Worm (Caenorhabditis elegans): ENCODE data around the gene del-9.

The del-9 gene

DNA sequence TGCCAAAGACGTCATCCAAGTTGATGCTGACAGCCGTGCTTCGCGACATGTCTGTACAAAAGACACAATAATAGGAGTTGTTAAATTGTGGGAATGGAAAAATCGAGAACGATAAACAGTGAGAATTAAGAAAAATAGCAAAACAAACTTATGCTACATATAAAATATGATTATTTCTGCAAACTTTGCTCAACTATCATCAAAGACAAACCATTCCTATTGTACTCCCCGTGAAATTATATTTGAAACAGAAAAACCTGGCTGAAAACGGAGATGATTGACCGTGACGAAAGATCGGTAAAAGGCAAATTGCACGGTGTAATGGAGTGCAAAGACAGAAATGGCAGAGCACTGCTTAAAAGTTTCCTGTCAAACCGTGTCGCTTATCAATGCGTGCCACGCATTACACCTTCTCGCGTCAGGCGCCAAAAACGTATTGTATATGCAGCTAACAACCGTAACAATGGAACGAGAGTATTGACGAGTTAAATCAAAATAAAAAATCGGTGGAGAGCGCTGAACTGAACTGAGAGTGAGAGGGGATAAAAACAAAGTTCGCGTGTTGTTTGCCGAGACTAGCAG lies 6.0 kb downstream of the del-9 start, which contains the start of gene C18B2.5:
Gene C18B2.5, minus strand, starts transcription at position 51 of the 582 bp plus-strand sequence.
- TF ChIP-seq unc-62 (GFP tag; optimal IDR thresholded peaks at IDR 0.05) = no peak

DNA sequence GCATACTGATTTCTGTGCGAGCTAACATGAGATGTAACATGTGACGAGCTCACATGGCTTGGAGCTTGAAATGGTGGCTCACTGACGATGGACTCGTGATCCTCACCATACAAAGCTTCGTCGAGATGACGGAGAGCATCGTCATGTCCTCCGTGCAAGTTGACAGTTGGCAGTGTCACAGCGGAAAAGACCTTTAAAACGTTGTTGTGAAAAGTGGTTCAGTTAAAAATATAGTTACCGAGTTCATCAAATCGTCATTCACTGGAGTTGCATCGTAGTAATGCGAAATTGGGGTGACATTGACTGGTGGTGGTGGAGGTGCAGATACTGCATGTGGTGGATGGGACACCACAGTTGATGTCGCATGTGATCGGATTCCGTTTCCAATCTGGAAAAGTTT lies 6.7 kb downstream of the del-9 start:
- TF ChIP-seq unc-62 (GFP tag; optimal IDR thresholded peaks at IDR 0.05) = no peak

DNA sequence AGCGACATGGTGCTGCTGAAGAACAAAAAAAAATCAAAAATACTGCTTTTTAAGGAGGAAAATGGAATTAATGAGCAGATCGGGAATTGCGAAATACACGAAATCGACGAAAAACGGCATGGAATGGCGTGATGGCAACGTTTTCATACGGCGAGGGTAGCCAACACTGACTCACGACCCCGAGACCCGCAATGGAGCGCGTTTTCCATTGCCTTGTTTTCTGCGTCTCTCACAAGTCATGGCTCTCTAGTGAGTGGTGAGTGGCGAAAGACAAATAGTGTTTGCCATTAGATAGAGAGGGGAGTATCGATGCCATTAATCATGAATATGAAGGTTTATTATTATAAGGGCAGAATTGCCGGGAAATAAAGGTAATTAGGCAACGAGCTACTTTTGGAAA lies 11.4 kb downstream of the del-9 start, which contains the start of gene C18B2.4:
Gene C18B2.4, minus strand, starts transcription at position 15 of the 400 bp plus-strand sequence.
- no peak for TF ChIP-seq unc-62 (GFP tag; optimal IDR thresholded peaks at IDR 0.05)

DNA sequence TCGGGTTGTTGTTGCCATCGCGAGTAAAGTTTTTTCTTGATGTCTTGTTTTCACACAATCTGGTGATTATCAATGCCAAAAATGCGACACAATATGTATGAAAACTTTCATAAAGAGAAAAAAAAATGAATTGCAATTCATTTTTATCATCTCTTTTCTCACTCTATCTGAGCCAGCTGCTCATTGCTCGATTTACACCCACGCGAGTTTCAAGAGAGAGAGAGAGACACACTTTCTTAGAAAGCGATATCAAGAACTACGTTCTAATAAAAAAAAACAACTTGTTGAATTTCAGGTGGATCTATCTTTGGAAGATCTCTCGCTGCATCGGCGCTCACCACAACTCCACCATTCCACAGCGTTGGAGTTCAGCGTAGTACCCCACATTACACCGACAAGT lies 14.5 kb downstream of the del-9 start:
- TF ChIP-seq unc-62 (GFP tag; optimal IDR thresholded peaks at IDR 0.05) = no peak

DNA sequence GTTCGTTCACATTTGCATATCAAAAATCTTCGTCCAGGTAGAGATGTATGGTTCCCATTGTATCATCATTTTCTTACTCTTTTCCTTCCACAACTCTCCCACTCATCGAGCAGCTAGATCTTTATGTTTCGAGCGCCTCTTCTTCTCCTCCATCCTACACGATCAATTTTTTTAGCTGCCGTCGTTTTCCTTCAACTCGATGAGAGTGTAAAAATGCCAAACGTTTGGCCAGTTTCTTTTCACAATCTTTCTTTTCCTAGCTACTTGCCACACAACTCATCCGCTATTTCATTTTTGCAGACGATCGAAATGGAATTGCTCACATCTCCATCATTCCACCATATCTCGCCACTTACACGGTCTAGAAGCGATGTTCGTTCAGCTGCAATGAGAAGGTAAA lies 15.6 kb downstream of the del-9 start, which contains the start of gene C18B2.3:
Gene C18B2.3, plus strand, starts transcription at position 301 of the 400 bp plus-strand sequence.
- TF ChIP-seq unc-62 (GFP tag; optimal IDR thresholded peaks at IDR 0.05) = no peak

DNA sequence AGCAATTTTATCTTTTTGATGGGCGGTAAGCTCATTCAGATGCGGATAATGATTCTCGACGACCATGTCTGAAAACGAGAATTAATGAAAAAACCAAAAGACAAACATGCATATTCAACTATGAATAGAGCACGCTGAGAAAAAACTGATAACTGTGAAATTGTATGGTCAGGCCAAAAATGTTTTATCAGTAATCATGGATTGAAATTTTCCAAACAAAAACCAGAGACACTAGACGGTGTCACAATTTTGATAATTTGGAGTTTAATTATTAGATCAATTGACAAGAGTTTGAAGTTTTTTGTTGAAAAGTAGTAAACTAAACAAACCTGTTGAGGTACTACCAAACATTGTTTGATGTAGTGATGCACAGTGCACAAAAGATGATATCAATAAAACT lies 16.7 kb downstream of the del-9 start, which contains the start of gene cgr-1:
Gene cgr-1, minus strand, starts transcription at position 68 of the 400 bp plus-strand sequence.
- no peak for TF ChIP-seq unc-62 (GFP tag; optimal IDR thresholded peaks at IDR 0.05)

DNA sequence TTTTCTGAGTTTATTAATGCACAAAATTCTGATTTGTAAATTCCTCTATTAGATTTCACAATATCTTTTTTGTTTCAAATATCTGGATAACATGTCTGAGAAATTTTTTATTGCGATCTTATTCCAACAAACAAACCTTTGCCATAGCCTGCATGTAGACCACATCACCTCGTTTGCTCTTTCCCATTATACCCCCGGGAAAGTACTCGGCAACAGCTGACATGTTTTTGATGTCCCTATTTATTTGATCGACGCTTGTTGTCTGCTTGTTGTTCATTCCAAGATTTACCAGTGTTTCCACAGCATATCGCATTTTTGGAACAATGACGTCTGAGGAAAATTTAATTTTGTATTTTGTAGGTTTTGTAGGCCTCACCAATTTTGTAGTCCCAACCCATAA lies 17.3 kb downstream of the del-9 start:
- no peak for TF ChIP-seq unc-62 (GFP tag; optimal IDR thresholded peaks at IDR 0.05)

DNA sequence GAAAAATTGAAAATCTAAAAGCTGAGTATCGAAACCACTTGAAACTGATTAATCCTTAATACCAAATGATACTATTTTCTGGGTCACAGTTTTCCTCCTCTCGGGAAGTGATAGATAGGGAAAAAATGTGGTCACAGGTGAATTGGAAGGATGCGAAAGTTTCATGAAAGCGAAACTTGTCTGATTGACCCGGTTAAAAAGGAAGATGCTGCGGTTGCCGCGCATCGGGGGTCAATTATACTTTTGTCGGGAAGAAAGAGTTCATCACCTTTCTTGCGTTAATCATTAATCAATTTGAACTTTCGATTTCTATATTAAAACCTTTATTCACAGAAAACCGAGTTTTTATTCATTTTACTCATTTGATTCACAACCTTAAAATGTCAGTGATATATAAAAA lies 20.2 kb downstream of the del-9 start:
- TF ChIP-seq unc-62 (GFP tag; optimal IDR thresholded peaks at IDR 0.05) = no peak

DNA sequence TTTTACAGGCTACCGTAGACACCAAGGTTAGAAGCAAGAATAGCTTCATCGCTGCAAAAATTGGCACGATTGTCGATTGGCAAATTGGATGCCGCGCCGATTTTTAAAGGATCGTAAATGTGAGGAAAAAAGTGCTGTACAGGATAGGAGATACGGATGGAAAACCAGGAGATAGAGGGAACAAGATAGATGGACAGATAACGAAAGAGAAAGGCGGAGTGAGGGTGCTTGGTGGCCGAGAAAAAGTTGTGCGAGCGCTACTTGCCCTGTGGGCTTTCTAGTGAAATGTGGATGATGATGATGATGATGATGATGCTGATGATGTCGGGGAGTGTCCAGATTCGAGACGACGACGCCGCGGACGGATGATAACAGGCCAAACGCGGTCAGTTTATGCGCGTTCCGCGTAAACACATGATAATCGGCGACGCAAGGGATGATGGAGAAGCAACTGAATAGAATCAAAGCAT lies 20.8 kb downstream of the del-9 start, which contains the start of gene T27A10.6:
Gene T27A10.6, minus strand, starts transcription at position 51 of the 470 bp plus-strand sequence.
- TF ChIP-seq unc-62 (GFP tag; optimal IDR thresholded peaks at IDR 0.05) = no peak

DNA sequence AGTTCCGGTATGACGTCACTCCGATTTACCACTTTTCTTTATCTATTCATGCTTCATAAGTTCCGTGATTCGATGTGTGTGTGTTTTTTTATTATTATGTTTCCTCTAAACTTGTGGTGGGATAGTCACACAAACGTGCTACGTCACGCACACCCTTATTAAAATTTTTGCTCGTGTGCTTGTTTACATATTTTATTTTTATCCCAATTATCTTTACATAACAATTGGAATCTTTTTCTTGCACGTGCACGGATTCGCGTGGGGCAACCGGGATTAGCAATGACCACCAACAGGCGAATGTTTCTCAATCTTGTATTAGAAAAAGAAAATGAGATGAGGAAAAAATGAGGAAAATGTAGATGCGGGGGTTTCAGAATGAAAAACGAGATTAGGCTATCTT lies 26.6 kb downstream of the del-9 start:
- TF ChIP-seq unc-62 (GFP tag; optimal IDR thresholded peaks at IDR 0.05) = no peak

DNA sequence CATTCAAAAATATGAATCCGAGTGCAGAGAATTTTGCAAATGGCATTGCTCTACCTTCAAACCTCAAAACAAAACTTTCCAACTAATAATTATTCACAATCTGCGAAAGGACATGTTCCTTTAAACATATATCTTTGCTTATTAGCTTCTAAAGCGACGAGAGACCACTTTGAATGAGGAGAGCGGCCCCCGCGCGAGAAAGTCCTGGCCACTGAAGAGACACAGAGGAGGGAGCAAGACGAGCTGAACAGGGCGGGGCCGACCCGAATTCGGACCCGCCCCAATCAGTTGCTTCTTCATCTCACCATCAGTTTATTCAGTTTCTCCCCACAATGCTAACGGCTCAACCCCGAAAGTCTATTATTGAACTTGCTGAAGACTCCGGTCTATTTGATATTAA lies 31.5 kb downstream of the del-9 start, which contains the start of gene T27A10.2:
Gene T27A10.2, plus strand, starts transcription at position 333 of the 400 bp plus-strand sequence.
- no peak for TF ChIP-seq unc-62 (GFP tag; optimal IDR thresholded peaks at IDR 0.05)

DNA sequence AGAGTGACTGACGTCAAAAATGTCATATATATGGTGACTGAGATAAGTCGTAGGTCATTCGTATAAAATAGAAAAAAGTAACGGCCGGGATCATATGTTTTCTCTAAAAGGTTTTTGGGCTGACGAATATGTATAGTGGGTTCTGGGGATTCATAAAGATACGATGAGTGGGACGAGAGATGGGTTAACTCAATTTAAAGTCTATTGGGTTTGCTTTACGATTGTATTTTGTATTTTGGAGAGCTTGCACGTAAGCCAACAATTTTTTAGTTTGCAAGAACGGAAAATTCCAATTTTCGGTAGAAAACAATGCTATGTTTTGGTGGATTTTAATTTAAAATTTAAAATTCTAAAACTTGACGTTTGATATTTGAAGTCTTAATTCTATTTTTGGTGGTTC lies 32.6 kb downstream of the del-9 start:
- no peak for TF ChIP-seq unc-62 (GFP tag; optimal IDR thresholded peaks at IDR 0.05)

DNA sequence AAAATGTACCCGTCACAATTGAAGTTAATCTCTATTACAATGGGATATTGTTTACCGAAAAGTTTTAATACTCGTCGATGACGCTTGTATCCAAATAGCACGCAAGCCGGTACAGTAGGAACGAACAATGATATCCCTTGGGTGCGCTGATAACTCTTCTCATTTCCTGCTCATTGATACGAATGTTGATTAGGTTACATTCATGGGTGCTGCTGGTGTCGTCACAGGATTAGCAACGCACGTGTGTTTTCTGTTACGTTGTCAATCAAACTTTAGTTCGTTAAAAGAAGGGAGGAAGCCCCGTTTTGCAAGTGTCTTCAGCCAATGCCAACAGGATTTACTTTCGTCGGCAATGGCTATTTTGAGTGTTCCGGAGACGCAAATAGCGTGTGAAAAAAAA lies 33.7 kb downstream of the del-9 start:
- TF ChIP-seq unc-62 (GFP tag; optimal IDR thresholded peaks at IDR 0.05) = no peak

DNA sequence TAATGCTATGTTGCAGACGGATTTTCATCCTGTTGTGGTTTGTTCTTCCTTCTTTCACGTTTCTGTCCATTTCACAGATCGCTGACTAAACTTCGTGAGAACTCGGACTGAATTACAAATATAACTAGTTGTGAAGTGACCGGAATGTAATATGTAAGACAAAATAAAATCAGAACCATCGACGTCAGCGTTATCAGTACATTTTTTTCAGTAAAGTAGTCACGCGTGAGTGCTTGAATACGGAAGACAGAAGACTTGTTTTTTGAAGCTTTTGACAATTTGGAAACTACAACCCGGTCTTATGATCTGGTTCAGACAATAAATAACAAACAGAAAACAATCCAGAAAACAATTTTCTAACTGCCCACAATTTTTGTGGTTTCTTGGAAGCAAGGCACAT lies 35.3 kb downstream of the del-9 start:
- TF ChIP-seq unc-62 (GFP tag; optimal IDR thresholded peaks at IDR 0.05) = no peak

DNA sequence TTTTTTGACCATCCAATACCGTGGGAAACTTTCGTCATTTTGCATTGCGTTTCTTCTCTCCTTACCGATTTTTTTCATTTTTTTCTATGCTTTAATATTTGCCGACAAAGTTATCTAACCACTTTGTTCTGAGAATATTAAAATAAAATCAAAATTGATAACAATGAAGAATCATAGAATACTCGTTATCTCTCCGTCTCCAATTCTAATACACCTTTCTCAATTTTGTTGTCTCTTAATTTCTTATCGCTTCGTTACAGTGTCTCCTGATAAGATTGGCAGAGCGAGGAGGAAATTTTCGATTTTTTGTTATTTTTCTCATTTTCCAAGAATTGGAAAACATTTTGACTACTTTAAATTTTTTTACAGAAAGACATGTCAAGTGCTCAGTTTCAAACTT lies 40.9 kb downstream of the del-9 start, which contains the start of gene ckc-1:
Gene ckc-1, plus strand, starts transcription at position 368 of the 400 bp plus-strand sequence.
- no peak for TF ChIP-seq unc-62 (GFP tag; optimal IDR thresholded peaks at IDR 0.05)

DNA sequence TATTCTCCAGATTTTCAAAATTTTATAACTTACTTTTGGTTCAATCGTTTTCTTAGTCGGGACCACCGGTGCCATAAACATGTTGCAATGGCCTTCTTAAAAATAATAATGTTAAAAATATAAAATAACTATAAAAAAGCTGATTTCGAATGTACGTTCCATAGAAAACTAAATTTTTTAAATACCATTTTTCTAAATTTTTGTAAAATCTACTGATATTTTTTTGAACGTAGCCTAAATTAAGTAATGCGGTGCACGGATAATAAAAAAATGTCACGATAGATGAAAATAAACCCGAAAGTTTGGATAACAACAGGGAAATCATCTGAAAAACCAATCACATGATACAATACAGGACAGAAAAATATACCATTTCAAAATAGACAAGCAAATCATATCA lies 43.6 kb downstream of the del-9 start, which contains the start of gene T27A10.5:
Gene T27A10.5, minus strand, starts transcription at position 101 of the 400 bp plus-strand sequence.
- TF ChIP-seq unc-62 (GFP tag; optimal IDR thresholded peaks at IDR 0.05) = no peak

DNA sequence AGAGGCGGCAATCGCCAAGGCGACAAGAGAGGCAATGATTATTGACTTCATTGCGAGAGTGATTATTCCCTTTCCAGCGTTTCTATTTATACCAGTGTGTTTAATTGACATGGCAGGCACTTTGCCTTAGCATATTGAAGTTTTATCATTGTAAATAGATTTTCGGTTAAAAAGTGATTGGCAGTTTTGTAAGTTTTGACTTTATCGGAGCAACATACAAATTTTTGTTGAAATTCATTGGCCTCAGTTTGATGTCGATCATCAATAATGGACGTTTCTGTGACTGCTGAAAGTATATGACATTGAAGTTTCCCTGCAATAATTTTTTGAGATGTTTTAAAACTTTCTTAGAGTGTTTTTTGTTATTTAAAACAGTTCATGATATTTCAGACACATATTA lies 44.6 kb downstream of the del-9 start, which contains the start of gene vit-3:
Gene vit-3, minus strand, starts transcription at position 60 of the 400 bp plus-strand sequence.
- no peak for TF ChIP-seq unc-62 (GFP tag; optimal IDR thresholded peaks at IDR 0.05)
